Comparison of ENCODE assay signal across 1 worm cellular context in the genomic region with DNA sequence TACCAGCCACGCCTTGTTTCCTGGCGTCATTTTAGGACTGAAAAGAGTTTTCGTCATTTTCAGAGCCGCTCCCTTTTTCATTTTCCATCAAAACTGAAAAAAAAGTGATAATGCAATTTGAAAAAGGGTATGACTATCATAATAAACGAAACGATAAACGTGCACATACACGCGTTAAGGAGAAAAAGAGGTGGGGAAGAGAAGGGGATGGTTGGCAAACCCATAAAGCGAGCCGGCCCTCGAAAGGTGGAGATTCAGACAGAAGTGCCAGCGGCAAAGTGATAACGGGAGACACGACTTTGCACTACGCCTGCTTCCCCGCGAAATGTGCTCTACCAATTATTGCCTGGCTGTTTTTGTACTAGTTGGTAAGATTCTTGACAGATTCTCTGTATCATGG.
TF ChIP-seq lines count a peak whose summit lies in the region.

A gene (plus strand): TSS at position 250 of the 400 bp plus-strand sequence.

TF ChIP-seq in whole organism, L4 larva, 104 proteins besides CTCF, POLR2A, EP300 and RAD21 (continued from another document):
- TF ChIP-seq nhr-42 (GFP tag; IDR thresholded peaks at IDR 0.05; lab: Robert Waterston, UW): no peak
- no peak for TF ChIP-seq zfp-2 (tag; optimal IDR thresholded peaks at IDR 0.05; lab: Kevin White, UChicago)
- no peak for TF ChIP-seq Y105C5A.15 (GFP tag; IDR thresholded peaks at IDR 0.05; lab: Robert Waterston, UW)
- TF ChIP-seq madf-9 (GFP tag; conservative IDR thresholded peaks at IDR 0.05; lab: Robert Waterston, UW): no peak
- TF ChIP-seq spr-1 (tag; optimal IDR thresholded peaks at IDR 0.05; lab: Kevin White, UChicago): peak; percentile 31
- peak; percentile 69; the same call in 1 of the 2 replicates for TF ChIP-seq lin-1 (GFP tag; IDR thresholded peaks at IDR 0.05; lab: Robert Waterston, UW)
- TF ChIP-seq attf-4 (tag; optimal IDR thresholded peaks at IDR 0.05; lab: Kevin White, UChicago): no peak
- no peak for TF ChIP-seq rbr-2 (tag; optimal IDR thresholded peaks at IDR 0.05; lab: Kevin White, UChicago)
